Worm (Caenorhabditis elegans) whole organism, L1 larva: ENCODE measurements around the gene svop-1.
"Not testable (repeated sequence)": the region's sequence is repeated elsewhere in the genome, so short reads cannot be mapped to it uniquely, and the experiment has no call there.

Experiments used
- aly-2 ChIP-seq: fragments of 150-350 bp; optimal IDR thresholded peaks from 2 replicates; lab custom pipeline; 2014; ENCODE audit warnings: missing biosample characterization, missing genetic modification characterization
- ceh-82 ChIP-seq, 3 experiments: fragments of 150-350 bp in 1 of 3; sonication (generic microtip) in 2 of 3; optimal IDR thresholded peaks; 2 replicates each; lab custom pipeline; 2014 to 2017; ENCODE audit warnings: missing biosample characterization in 3 of 3, missing genetic modification characterization in 3 of 3
- dsc-1 ChIP-seq: sonication (generic microtip); optimal IDR thresholded peaks from 2 replicates; lab custom pipeline; 2016; ENCODE audit warnings: mild to moderate bottlenecking, missing genetic modification characterization, missing compliant biosample characterization
- hpl-2 ChIP-seq: fragments of 150-350 bp; optimal IDR thresholded peaks from 2 replicates; lab custom pipeline; 2014; ENCODE audit warnings: missing biosample characterization, missing genetic modification reagents, missing genetic modification characterization
- isw-1 ChIP-seq: fragments of 200-800 bp; sonication (Bioruptor generic); IDR thresholded peaks from 2 replicates; pipeline ENCODE4 v1.3.6; 2022; ENCODE audit warnings: missing genetic modification characterization, missing compliant biosample characterization
- jun-1 ChIP-seq: fragments of 150-350 bp; optimal IDR thresholded peaks from 2 replicates; lab custom pipeline; 2014; ENCODE audit warnings: missing biosample characterization, missing genetic modification reagents, missing genetic modification characterization
- nhr-77 ChIP-seq: fragments of 150-350 bp; optimal IDR thresholded peaks from 2 replicates; lab custom pipeline; 2014; ENCODE audit warnings: missing biosample characterization, missing genetic modification characterization
- skn-1 ChIP-seq: fragments of 150-350 bp; optimal IDR thresholded peaks from 2 replicates; lab custom pipeline; 2014; ENCODE audit warnings: missing biosample characterization, missing genetic modification characterization
- snpc-4 ChIP-seq: fragments of 150-350 bp; optimal IDR thresholded peaks from 2 replicates; lab custom pipeline; 2014; ENCODE audit warnings: missing biosample characterization, missing genetic modification characterization
- sup-37 ChIP-seq: fragments of 200-800 bp; sonication (Bioruptor generic); optimal IDR thresholded peaks from 2 replicates; lab custom pipeline; 2018; ENCODE audit warnings: mild to moderate bottlenecking, missing genetic modification characterization, missing compliant biosample characterization
- unc-62 ChIP-seq: fragments of 150-350 bp; optimal IDR thresholded peaks from 2 replicates; lab custom pipeline; 2014; ENCODE audit warnings: missing biosample characterization, missing genetic modification reagents, missing genetic modification characterization
- ztf-11 ChIP-seq, 2 experiments: sonication (generic microtip); optimal IDR thresholded peaks; 2 replicates each; lab custom pipeline; 2016 to 2017; ENCODE audit warnings: missing genetic modification characterization in 2 of 2, missing biosample characterization in 1 of 2, missing compliant biosample characterization in 1 of 2
- ztf-4 ChIP-seq: fragments of 150-350 bp; optimal IDR thresholded peaks from 2 replicates; lab custom pipeline; 2014; ENCODE audit warnings: missing biosample characterization, missing genetic modification characterization

DNA sequence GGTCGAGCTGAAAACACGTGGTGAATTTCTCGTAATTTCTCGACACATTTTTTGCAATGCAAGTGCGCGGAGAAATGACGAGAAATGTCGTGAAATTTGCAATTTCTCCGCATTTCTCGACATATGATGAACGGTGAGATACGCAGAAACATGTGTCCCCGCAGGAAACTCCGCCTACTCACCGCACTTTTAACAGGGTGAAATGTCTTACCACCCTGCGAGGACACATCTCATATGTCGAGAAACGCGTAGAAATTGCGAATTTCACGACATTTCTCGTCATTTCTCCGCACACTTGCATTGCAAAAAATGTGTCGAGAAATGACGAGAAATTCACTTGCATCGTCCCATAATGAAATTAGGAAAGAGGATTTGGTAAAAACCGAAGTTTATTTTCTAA lies 15.8 kb upstream of the svop-1 start:
- not testable (repeated sequence) for TF ChIP-seq ceh-82 (tag; optimal IDR thresholded peaks at IDR 0.05; lab: Kevin White, UChicago); nhr-77; skn-1 (tag; lab: Kevin White, UChicago); jun-1 (tag; lab: Kevin White, UChicago); unc-62; ztf-4 (tag; lab: Kevin White, UChicago); aly-2 (tag; lab: Kevin White, UChicago); dsc-1 (tag; lab: Kevin White, UChicago); isw-1 (GFP tag; lab: Robert Waterston, UW); snpc-4; hpl-2 (GFP tag; lab: Kevin White, UChicago); sup-37 (GFP tag; lab: Kevin White, UChicago); ztf-11 (tag; optimal IDR thresholded peaks at IDR 0.05; lab: Kevin White, UChicago)
